Worm (Caenorhabditis elegans): ENCODE results near the gene txt-6.
"Not testable (repeated sequence)": the region's sequence is repeated elsewhere in the genome, so short reads cannot be mapped to it uniquely, and the experiment has no call there.

txt-6 gene

DNA sequence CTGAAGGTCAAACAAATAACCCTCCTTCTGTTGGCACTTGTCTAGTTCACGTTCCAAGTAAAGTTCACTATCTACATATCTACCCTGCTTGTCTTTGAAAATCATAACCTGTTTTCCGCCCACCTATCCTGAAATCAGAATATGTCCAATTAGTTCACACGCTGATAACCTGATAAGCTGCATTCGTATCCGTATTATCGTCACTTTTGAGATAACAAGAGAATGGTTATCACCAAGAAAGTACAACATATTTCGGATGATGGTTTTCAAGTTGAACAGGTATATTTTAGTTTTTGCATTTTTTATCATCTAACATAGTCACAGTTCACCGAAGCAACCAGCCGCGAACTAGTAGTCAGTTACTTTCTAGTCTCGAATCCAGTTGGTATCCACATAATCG is 15.9 kb downstream of the txt-6 start:
- TF ChIP-seq F13C5.2 (tag; optimal IDR thresholded peaks at IDR 0.05), result no peak
- TF ChIP-seq pes-1 (GFP tag; IDR thresholded peaks at IDR 0.05), result no peak
- no peak for TF ChIP-seq tra-4 (tag; optimal IDR thresholded peaks at IDR 0.05)
- no peak for TF ChIP-seq tbx-11 (GFP tag; IDR thresholded peaks at IDR 0.05)
- TF ChIP-seq tbx-37 (GFP tag; conservative IDR thresholded peaks at IDR 0.05), result no peak
- TF ChIP-seq sea-1 (GFP tag; conservative IDR thresholded peaks at IDR 0.05), result no peak
- no peak for TF ChIP-seq B0310.2 (tag; optimal IDR thresholded peaks at IDR 0.05)
- TF ChIP-seq ceh-36 (tag; optimal IDR thresholded peaks at IDR 0.05), result no peak
- TF ChIP-seq ets-7 (tag; optimal IDR thresholded peaks at IDR 0.05), result no peak
- TF ChIP-seq hmg-4 (GFP tag; optimal IDR thresholded peaks at IDR 0.05), result no peak
- TF ChIP-seq scrt-1 (GFP tag; IDR thresholded peaks at IDR 0.05), result no peak
- TF ChIP-seq aly-1 (tag; optimal IDR thresholded peaks at IDR 0.05), result no peak
- TF ChIP-seq flt-1 (GFP tag; IDR thresholded peaks at IDR 0.05), result no peak
- TF ChIP-seq ceh-13 (GFP tag; optimal IDR thresholded peaks at IDR 0.05), result no peak

ce11 chrV:4585009-4585408 is 21.7 kb downstream of the txt-6 start, which contains the start of gene Y61A9LA.1:
Y61A9LA.1 (plus strand) TSS chrV:4585309.
- no peak for TF ChIP-seq pes-1 (GFP tag; IDR thresholded peaks at IDR 0.05)
- no peak for TF ChIP-seq aly-1 (tag; optimal IDR thresholded peaks at IDR 0.05)
- no peak for TF ChIP-seq B0310.2 (tag; optimal IDR thresholded peaks at IDR 0.05)
- no peak for TF ChIP-seq tbx-11 (GFP tag; IDR thresholded peaks at IDR 0.05)
- no peak for TF ChIP-seq ama-1 (optimal IDR thresholded peaks at IDR 0.05)
- no peak for TF ChIP-seq tbx-37 (GFP tag; conservative IDR thresholded peaks at IDR 0.05)
- TF ChIP-seq hmbx-1 (tag; optimal IDR thresholded peaks at IDR 0.05), result no peak
- no peak for TF ChIP-seq F13C5.2 (tag; optimal IDR thresholded peaks at IDR 0.05)
- TF ChIP-seq hnd-1 (tag; optimal IDR thresholded peaks at IDR 0.05), result no peak
- no peak for TF ChIP-seq sea-1 (GFP tag; conservative IDR thresholded peaks at IDR 0.05)
- TF ChIP-seq ets-7 (tag; optimal IDR thresholded peaks at IDR 0.05), result no peak
- no peak for TF ChIP-seq hmg-4 (GFP tag; optimal IDR thresholded peaks at IDR 0.05)
- TF ChIP-seq scrt-1 (GFP tag; IDR thresholded peaks at IDR 0.05), result no peak
- TF ChIP-seq ceh-36 (tag; optimal IDR thresholded peaks at IDR 0.05), result no peak
- no peak for TF ChIP-seq flt-1 (GFP tag; IDR thresholded peaks at IDR 0.05)
- TF ChIP-seq tra-4 (tag; optimal IDR thresholded peaks at IDR 0.05), result no peak
- no peak for TF ChIP-seq ceh-13 (GFP tag; optimal IDR thresholded peaks at IDR 0.05)

DNA sequence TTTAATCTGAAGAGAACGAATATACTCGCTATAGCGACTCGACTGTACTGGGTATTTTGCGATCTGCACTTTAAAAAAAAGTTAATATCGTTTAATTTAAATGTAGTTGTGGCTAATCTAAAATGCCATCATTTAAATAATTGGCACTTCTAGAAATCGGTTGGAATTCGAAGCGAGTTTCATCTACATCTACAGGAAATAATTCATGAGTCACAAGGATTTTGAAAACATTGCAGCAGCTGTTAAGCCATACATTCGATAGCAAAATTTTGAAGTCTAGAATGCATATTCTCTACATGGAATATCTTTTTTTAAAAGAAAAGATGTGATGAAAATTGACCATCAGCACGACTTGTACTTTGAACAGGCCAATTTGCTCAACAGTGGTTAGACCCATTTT is 26.1 kb downstream of the txt-6 start:
- TF ChIP-seq F13C5.2 (tag; optimal IDR thresholded peaks at IDR 0.05) (no peak), ama-1 (optimal IDR thresholded peaks at IDR 0.05) (no peak), flt-1 (GFP tag; IDR thresholded peaks at IDR 0.05) (no peak), tra-4 (tag; optimal IDR thresholded peaks at IDR 0.05) (no peak)

DNA sequence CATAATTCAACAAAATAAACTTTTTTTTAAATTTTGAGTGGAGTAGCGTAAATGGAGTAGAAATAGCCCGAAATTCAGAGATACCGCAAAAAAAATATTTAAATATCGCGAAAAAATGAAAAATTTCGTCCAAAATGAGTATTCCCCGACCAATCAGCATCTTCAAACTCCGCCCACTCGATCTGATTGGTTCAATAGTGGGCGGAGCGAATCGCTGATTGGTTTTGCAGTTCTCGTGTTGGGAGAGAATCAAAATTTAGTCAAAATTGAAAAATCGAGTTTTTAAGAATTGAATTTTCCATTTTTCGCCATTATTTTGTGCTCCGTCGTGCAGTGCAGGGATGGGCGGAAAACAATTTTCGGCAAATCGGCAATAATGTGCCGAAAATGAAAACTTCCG is 31.3 kb downstream of the txt-6 start:
- TF ChIP-seq hmg-4 (GFP tag; optimal IDR thresholded peaks at IDR 0.05) (no peak), tra-4 (tag; optimal IDR thresholded peaks at IDR 0.05) (no peak), ama-1 (optimal IDR thresholded peaks at IDR 0.05) (no peak), pes-1 (GFP tag; IDR thresholded peaks at IDR 0.05) (no peak), tbx-37 (GFP tag; conservative IDR thresholded peaks at IDR 0.05) (no peak), aly-1 (tag; optimal IDR thresholded peaks at IDR 0.05) (no peak), tbx-11 (GFP tag; IDR thresholded peaks at IDR 0.05) (no peak), ceh-13 (GFP tag; optimal IDR thresholded peaks at IDR 0.05) (no peak), ceh-36 (tag; optimal IDR thresholded peaks at IDR 0.05) (no peak), hnd-1 (tag; optimal IDR thresholded peaks at IDR 0.05) (no peak), ets-7 (tag; optimal IDR thresholded peaks at IDR 0.05) (no peak), B0310.2 (tag; optimal IDR thresholded peaks at IDR 0.05) (no peak), F13C5.2 (tag; optimal IDR thresholded peaks at IDR 0.05) (no peak), flt-1 (GFP tag; IDR thresholded peaks at IDR 0.05) (no peak), sea-1 (GFP tag; conservative IDR thresholded peaks at IDR 0.05) (no peak), scrt-1 (GFP tag; IDR thresholded peaks at IDR 0.05) (no peak), hmbx-1 (tag; optimal IDR thresholded peaks at IDR 0.05) (no peak)

DNA sequence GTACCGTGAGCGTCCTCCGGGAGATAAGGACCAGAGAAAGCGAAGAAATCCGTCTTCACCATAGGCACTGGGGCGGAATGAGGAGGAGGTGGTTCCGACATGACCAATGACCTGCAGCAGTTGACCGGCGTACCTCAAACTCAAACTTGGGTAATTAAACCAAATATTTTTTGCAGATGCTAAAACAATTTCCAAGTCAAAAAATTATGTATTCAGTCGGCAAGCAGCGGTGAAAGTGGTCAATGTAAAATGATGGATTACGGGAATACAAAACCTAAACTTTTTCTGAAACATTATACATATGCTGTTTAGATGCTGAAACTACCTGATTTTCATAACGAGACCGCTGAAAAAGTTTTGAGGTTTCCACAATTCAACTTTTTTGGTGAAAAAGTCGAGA is 32.9 kb downstream of the txt-6 start, which contains the start of gene hpo-39:
TSS of gene hpo-39 (minus strand) at position 101 of the 400 bp plus-strand sequence.
- not testable (repeated sequence) for TF ChIP-seq pes-1 (GFP tag; IDR thresholded peaks at IDR 0.05); flt-1 (GFP tag; IDR thresholded peaks at IDR 0.05); sea-1 (GFP tag; conservative IDR thresholded peaks at IDR 0.05)

- TF ChIP-seq pes-1 (GFP tag; IDR thresholded peaks at IDR 0.05), result no peak
- TF ChIP-seq sea-1 (GFP tag; conservative IDR thresholded peaks at IDR 0.05), result no peak
- no peak for TF ChIP-seq aly-1 (tag; optimal IDR thresholded peaks at IDR 0.05)
- TF ChIP-seq ceh-13 (GFP tag; optimal IDR thresholded peaks at IDR 0.05), result no peak
- TF ChIP-seq scrt-1 (GFP tag; IDR thresholded peaks at IDR 0.05), result no peak
These were observed 34.7 kb downstream of the txt-6 start for ce11 chrV:4571997-4572396.

DNA sequence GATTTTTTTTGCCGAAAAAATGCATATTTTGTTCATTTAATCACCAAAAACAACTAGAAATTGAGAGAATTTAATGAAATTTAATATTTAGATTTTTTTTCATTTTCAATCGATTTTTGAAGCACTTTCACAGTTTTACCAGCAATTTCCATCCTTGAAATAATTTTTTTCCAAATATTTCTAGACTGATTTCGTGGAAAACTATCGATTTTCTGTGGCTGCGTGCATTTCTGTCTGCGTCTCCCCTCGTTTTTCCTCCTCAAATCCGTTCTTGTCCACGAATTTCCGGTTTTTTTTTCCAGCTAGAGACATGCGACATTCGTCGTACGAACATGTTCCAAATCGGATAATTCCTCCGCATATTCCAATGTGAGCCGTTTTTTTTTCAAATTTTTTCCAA is 35.9 kb downstream of the txt-6 start, which contains the start of gene Y61A9LA.3:
TSS of gene Y61A9LA.3 (plus strand) at position 301 of the 400 bp plus-strand sequence.
- no peak for TF ChIP-seq hmbx-1 (tag; optimal IDR thresholded peaks at IDR 0.05)
- no peak for TF ChIP-seq ets-7 (tag; optimal IDR thresholded peaks at IDR 0.05)
- no peak for TF ChIP-seq tra-4 (tag; optimal IDR thresholded peaks at IDR 0.05)
- no peak for TF ChIP-seq pes-1 (GFP tag; IDR thresholded peaks at IDR 0.05)
- TF ChIP-seq ceh-36 (tag; optimal IDR thresholded peaks at IDR 0.05), result no peak
- no peak for TF ChIP-seq hmg-4 (GFP tag; optimal IDR thresholded peaks at IDR 0.05)
- no peak for TF ChIP-seq B0310.2 (tag; optimal IDR thresholded peaks at IDR 0.05)
- TF ChIP-seq F13C5.2 (tag; optimal IDR thresholded peaks at IDR 0.05), result no peak
- no peak for TF ChIP-seq aly-1 (tag; optimal IDR thresholded peaks at IDR 0.05)
- no peak for TF ChIP-seq sea-1 (GFP tag; conservative IDR thresholded peaks at IDR 0.05)
- no peak for TF ChIP-seq scrt-1 (GFP tag; IDR thresholded peaks at IDR 0.05)
- no peak for TF ChIP-seq tbx-11 (GFP tag; IDR thresholded peaks at IDR 0.05)
- no peak for TF ChIP-seq ceh-13 (GFP tag; optimal IDR thresholded peaks at IDR 0.05)
- no peak for TF ChIP-seq tbx-37 (GFP tag; conservative IDR thresholded peaks at IDR 0.05)
- TF ChIP-seq hnd-1 (tag; optimal IDR thresholded peaks at IDR 0.05), result no peak
- TF ChIP-seq flt-1 (GFP tag; IDR thresholded peaks at IDR 0.05), result no peak

Measured in whole organism, early embryonic.